Fruit fly (Drosophila melanogaster): ENCODE data around the gene CG13287.

Gene CG13287

dm6 chr3L:5869614-5870204 lies 12.4 kb upstream of the CG13287 start (continued):
- TF ChIP-seq grn (GFP tag; optimal IDR thresholded peaks at IDR 0.05): no peak
- TF ChIP-seq CG16779 (GFP tag; IDR thresholded peaks at IDR 0.05): 0 out of 2 replicates have a peak, but pooled peaks have one; percentile 52
- peak; percentile 67 for TF ChIP-seq CG1792 (GFP tag; optimal IDR thresholded peaks at IDR 0.05)
- TF ChIP-seq CG7357 (GFP tag; IDR thresholded peaks at IDR 0.05): peak; percentile 35; the same call in 1 of the 3 replicates
- no peak for TF ChIP-seq MESR4 (GFP tag; optimal IDR thresholded peaks at IDR 0.05)
- TF ChIP-seq CG10431 (GFP tag; optimal IDR thresholded peaks at IDR 0.05): no peak
- no peak for TF ChIP-seq tup (GFP tag; optimal IDR thresholded peaks at IDR 0.05)
- TF ChIP-seq cwo (GFP tag; optimal IDR thresholded peaks at IDR 0.05): no peak
- peak; percentile 37; the same call in 1 of the 2 replicates for TF ChIP-seq inv (GFP tag; IDR thresholded peaks at IDR 0.05; ENCODE audit: partially characterized antibody)
- peak; percentile 43 for TF ChIP-seq CG18476 (GFP tag; optimal IDR thresholded peaks at IDR 0.05)
- peak; percentile 4 for TF ChIP-seq gfzf (GFP tag; optimal IDR thresholded peaks at IDR 0.05)
- peak; percentile 61; the same call in 1 of the 2 replicates for TF ChIP-seq CG10959 (GFP tag; IDR thresholded peaks at IDR 0.05)
- TF ChIP-seq CG4820 (GFP tag; optimal IDR thresholded peaks at IDR 0.05): peak; percentile 64
- no peak for TF ChIP-seq CG34224 (GFP tag; IDR thresholded peaks at IDR 0.05; ENCODE audit: partially characterized antibody)
- peak; percentile 51 for TF ChIP-seq CG14050 (GFP tag; IDR thresholded peaks at IDR 0.05)
- no peak for TF ChIP-seq C15 (GFP tag; IDR thresholded peaks at IDR 0.05)
- no peak for TF ChIP-seq jumu (GFP tag; optimal IDR thresholded peaks at IDR 0.05)
- peak; percentile 69 for TF ChIP-seq tgo (GFP tag; IDR thresholded peaks at IDR 0.05)
- peak; percentile 72 for TF ChIP-seq CG17328 (GFP tag; IDR thresholded peaks at IDR 0.05)
- TF ChIP-seq Xbp1 (GFP tag; optimal IDR thresholded peaks at IDR 0.05): peak; percentile 81
- peak; percentile 94 for TF ChIP-seq CG8290 (GFP tag; optimal IDR thresholded peaks at IDR 0.05)
- TF ChIP-seq CG8290 (tag; optimal IDR thresholded peaks at IDR 0.05): no peak
- peak; percentile 77 for TF ChIP-seq H15 (GFP tag; IDR thresholded peaks at IDR 0.05)
- peak; percentile 23; the same call in 1 of the 2 replicates for TF ChIP-seq CG5953 (GFP tag; IDR thresholded peaks at IDR 0.05)
- TF ChIP-seq CG2199 (GFP tag; IDR thresholded peaks at IDR 0.05): peak; percentile 95
- peak; percentile 27 for TF ChIP-seq CG1647 (GFP tag; optimal IDR thresholded peaks at IDR 0.05)
- TF ChIP-seq CG9932 (GFP tag; IDR thresholded peaks at IDR 0.05): peak; percentile 88
- TF ChIP-seq CG12236 (GFP tag; optimal IDR thresholded peaks at IDR 0.05): no peak
- no peak for TF ChIP-seq crol (GFP tag; IDR thresholded peaks at IDR 0.05)
- peak; percentile 82 for TF ChIP-seq ttk (GFP tag; IDR thresholded peaks at IDR 0.05)
- TF ChIP-seq Ssrp (tag; optimal IDR thresholded peaks at IDR 0.05): no peak
- TF ChIP-seq bigmax (GFP tag; optimal IDR thresholded peaks at IDR 0.05): no peak
- TF ChIP-seq toy (GFP tag; IDR thresholded peaks at IDR 0.05): no peak
- TF ChIP-seq crc (GFP tag; optimal IDR thresholded peaks at IDR 0.05): no peak
- TF ChIP-seq Doc2 (GFP tag; IDR thresholded peaks at IDR 0.05): no peak
- peak; percentile 58 for TF ChIP-seq ara (GFP tag; IDR thresholded peaks at IDR 0.05)
- no peak for TF ChIP-seq CG30020 (tag; optimal IDR thresholded peaks at IDR 0.05)
- TF ChIP-seq CG10979 (tag; optimal IDR thresholded peaks at IDR 0.05): peak; percentile 64
- no peak for TF ChIP-seq odd (GFP tag; optimal IDR thresholded peaks at IDR 0.05)
- TF ChIP-seq CG12942 (GFP tag; optimal IDR thresholded peaks at IDR 0.05): no peak
- peak; percentile 78 for TF ChIP-seq CG2712 (tag; optimal IDR thresholded peaks at IDR 0.05)
- TF ChIP-seq CG15601 (tag; optimal IDR thresholded peaks at IDR 0.05): peak; percentile 62
- peak; percentile 23 for TF ChIP-seq CG6654 (GFP tag; optimal IDR thresholded peaks at IDR 0.05)
- no peak for TF ChIP-seq CG3407 (GFP tag; optimal IDR thresholded peaks at IDR 0.05)

Data from whole organism, embryonic.